Worm (Caenorhabditis elegans) whole organism, L1 larva: ENCODE data around the gene Y64G10A.2.

ENCODE experiments used
- ceh-90 ChIP-seq: sonication (generic microtip); optimal IDR thresholded peaks from 2 replicates; lab custom pipeline; 2016; ENCODE audit warnings: missing genetic modification characterization, missing compliant biosample characterization
- fkh-8 ChIP-seq: sonication (generic microtip); optimal IDR thresholded peaks from 2 replicates; lab custom pipeline; 2016; ENCODE audit warnings: mild to moderate bottlenecking, missing genetic modification characterization, missing compliant biosample characterization
- lin-39 ChIP-seq: fragments of 150-350 bp; optimal IDR thresholded peaks from 2 replicates; lab custom pipeline; 2014; ENCODE audit warnings: missing biosample characterization, missing genetic modification reagents, missing genetic modification characterization

DNA sequence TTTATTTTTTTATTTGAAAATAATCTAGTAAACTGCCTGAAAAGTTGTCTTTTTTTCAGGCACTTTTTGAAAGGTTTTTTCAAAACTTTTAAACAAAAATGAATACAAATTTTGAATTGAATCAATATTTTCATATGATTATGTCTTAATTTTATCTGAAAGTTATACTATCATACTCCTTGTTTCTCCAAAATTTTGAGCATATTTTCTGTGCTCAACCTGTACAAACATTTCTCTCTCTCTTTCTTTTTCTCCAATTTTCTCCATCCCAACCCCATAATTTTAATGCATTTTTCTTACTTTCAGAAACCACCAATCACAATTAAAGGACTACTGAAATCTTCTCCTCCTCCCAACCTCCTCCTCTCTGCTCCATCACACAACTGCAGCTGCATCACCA is 31.9 kb upstream of the Y64G10A.2 start, which contains the start of gene ilcr-1:
- TF ChIP-seq ceh-90 (tag; lab: Kevin White, UChicago) (no peak), fkh-8 (tag; lab: Kevin White, UChicago) (no peak), lin-39 (tag; lab: Kevin White, UChicago) (no peak)
